Worm (Caenorhabditis elegans) whole organism, young adult: ENCODE measurements around the gene R02D5.8.

ENCODE experiments used
- B0035.1 ChIP-seq: sonication (generic microtip); optimal IDR thresholded peaks from 2 replicates; lab custom pipeline; 2016; ENCODE audit warnings: missing genetic modification characterization, mild to moderate bottlenecking, missing compliant biosample characterization, missing genotype, missing genetic modification reagents
- B0261.1 ChIP-seq: sonication (generic microtip); optimal IDR thresholded peaks from 2 replicates; lab custom pipeline; 2016; ENCODE audit warnings: mild to moderate bottlenecking, missing genetic modification characterization, moderate library complexity, missing compliant biosample characterization
- F10E7.11 ChIP-seq: sonication (generic microtip); optimal IDR thresholded peaks from 2 replicates; lab custom pipeline; 2017; ENCODE audit warnings: mild to moderate bottlenecking, missing genetic modification characterization, moderate library complexity, missing compliant biosample characterization
- F23B12.7 ChIP-seq: sonication (generic microtip); optimal IDR thresholded peaks from 2 replicates; lab custom pipeline; 2017; ENCODE audit warnings: missing genetic modification characterization, mild to moderate bottlenecking, missing compliant biosample characterization, antibody characterized with exemption, moderate library complexity; ENCODE audit not compliant: insufficient read depth
- K12H6.12 ChIP-seq: fragments of 200-800 bp; sonication (Bioruptor generic); optimal IDR thresholded peaks from 2 replicates; lab custom pipeline; 2018; ENCODE audit warnings: mild to moderate bottlenecking, missing genetic modification characterization, missing compliant biosample characterization
- T07F8.4 ChIP-seq: sonication (generic microtip); optimal IDR thresholded peaks from 2 replicates; lab custom pipeline; 2016; ENCODE audit warnings: mild to moderate bottlenecking, missing genetic modification characterization, moderate library complexity, missing compliant biosample characterization
- T26A5.8 ChIP-seq: sonication (generic microtip); optimal IDR thresholded peaks from 2 replicates; lab custom pipeline; 2016; ENCODE audit warnings: missing genetic modification characterization, missing compliant biosample characterization
- Y53G8AR.9 ChIP-seq: fragments of 200-800 bp; sonication (Bioruptor generic); conservative IDR thresholded peaks from 2 replicates; pipeline ENCODE4 v1.3.6; 2022; ENCODE audit warnings: missing genetic modification reagents, missing genetic modification characterization, missing compliant biosample characterization
- ama-1 ChIP-seq, 3 experiments: fragments of 150-350 bp in 1 of 3; sonication (generic microtip) in 2 of 3; optimal IDR thresholded peaks; 2 replicates each; lab custom pipeline; 2014 to 2018; ENCODE audit warnings: missing biosample characterization in 2 of 3, missing genetic modification characterization in 2 of 3, missing genetic modification reagents in 2 of 3
- athp-1 ChIP-seq: sonication (generic microtip); optimal IDR thresholded peaks from 2 replicates; lab custom pipeline; 2017; ENCODE audit warnings: mild to moderate bottlenecking, missing genetic modification characterization, missing compliant biosample characterization
- attf-6 ChIP-seq: fragments of 200-800 bp; sonication (Bioruptor generic); IDR thresholded peaks from 2 replicates; pipeline ENCODE4 v1.3.6; 2022; ENCODE audit warnings: missing genetic modification reagents, missing genetic modification characterization, missing compliant biosample characterization
- ceh-27 ChIP-seq: fragments of 200-800 bp; sonication (Bioruptor generic); optimal IDR thresholded peaks from 2 replicates; lab custom pipeline; 2018; ENCODE audit warnings: mild to moderate bottlenecking, missing genetic modification characterization, moderate library complexity, missing compliant biosample characterization
- die-1 ChIP-seq: sonication (generic microtip); optimal IDR thresholded peaks from 2 replicates; lab custom pipeline; 2016; ENCODE audit warnings: missing genotype, mild to moderate bottlenecking, missing genetic modification characterization, missing compliant biosample characterization
- efl-1 ChIP-seq: fragments of 150-350 bp; optimal IDR thresholded peaks from 2 replicates; lab custom pipeline; 2014; ENCODE audit warnings: missing biosample characterization, missing genetic modification reagents, missing genetic modification characterization
- egl-18 ChIP-seq: fragments of 200-800 bp; sonication (Bioruptor generic); IDR thresholded peaks from 2 replicates; pipeline ENCODE4 v1.3.6; 2022; ENCODE audit warnings: missing genetic modification reagents, missing genetic modification characterization, missing compliant biosample characterization
- egrh-3 ChIP-seq: fragments of 200-800 bp; sonication (Bioruptor generic); IDR thresholded peaks from 2 replicates; pipeline ENCODE4 v1.3.6; 2022; ENCODE audit warnings: missing genetic modification reagents, missing genetic modification characterization, missing compliant biosample characterization
- ekl-4 ChIP-seq: fragments of 200-800 bp; sonication (Bioruptor generic); IDR thresholded peaks from 2 replicates; pipeline ENCODE4 v1.3.6; 2022; ENCODE audit warnings: missing genetic modification reagents, missing genetic modification characterization, missing compliant biosample characterization
- ets-4 ChIP-seq: fragments of 200-800 bp; sonication (Bioruptor generic); optimal IDR thresholded peaks from 2 replicates; lab custom pipeline; 2018; ENCODE audit warnings: mild to moderate bottlenecking, missing genetic modification characterization, missing compliant biosample characterization
- hlh-26 ChIP-seq: fragments of 200-800 bp; sonication (Bioruptor generic); conservative IDR thresholded peaks from 2 replicates; pipeline ENCODE4 v1.3.6; 2022; ENCODE audit warnings: missing genetic modification reagents, missing genetic modification characterization, missing compliant biosample characterization
- hsf-1 ChIP-seq: fragments of 200-800 bp; sonication (Bioruptor generic); IDR thresholded peaks from 2 replicates; pipeline ENCODE4 v1.3.6; 2022; ENCODE audit warnings: missing genetic modification reagents, missing genetic modification characterization, missing compliant biosample characterization
- lag-1 ChIP-seq: fragments of 200-800 bp; sonication (Bioruptor generic); IDR thresholded peaks from 2 replicates; pipeline ENCODE4 v1.3.6; 2022; ENCODE audit warnings: missing genetic modification reagents, missing genetic modification characterization, missing compliant biosample characterization
- let-607 ChIP-seq, 2 experiments: fragments of 200-800 bp in 1 of 2; sonication (Bioruptor generic) in 1 of 2; sonication (generic microtip) in 1 of 2; optimal IDR thresholded peaks; 2 replicates each; lab custom pipeline; 2016 to 2018; ENCODE audit warnings: mild to moderate bottlenecking in 2 of 2, missing compliant biosample characterization in 2 of 2, missing genetic modification characterization in 2 of 2, moderate library complexity in 2 of 2, missing genotype in 1 of 2
- lin-26 ChIP-seq: fragments of 200-800 bp; sonication (Bioruptor generic); IDR thresholded peaks from 2 replicates; pipeline ENCODE4 v1.3.6; 2022; ENCODE audit warnings: missing genetic modification reagents, missing genetic modification characterization, missing compliant biosample characterization
- lin-35 ChIP-seq, 3 experiments: fragments of 150-350 bp in 2 of 3; sonication (generic microtip) in 1 of 3; optimal IDR thresholded peaks; 2 replicates each; lab custom pipeline; 2014 to 2018; ENCODE audit warnings: missing biosample characterization in 3 of 3, missing genetic modification characterization in 3 of 3, missing genetic modification reagents in 3 of 3
- madf-10 ChIP-seq: sonication (generic microtip); optimal IDR thresholded peaks from 2 replicates; lab custom pipeline; 2016; ENCODE audit warnings: mild to moderate bottlenecking, missing genetic modification characterization, missing compliant biosample characterization
- mcd-1 ChIP-seq: fragments of 200-800 bp; sonication (Bioruptor generic); IDR thresholded peaks from 2 replicates; pipeline ENCODE4 v1.3.6; 2022; ENCODE audit warnings: missing genetic modification reagents, missing genetic modification characterization, missing compliant biosample characterization
- mxl-1 ChIP-seq: sonication (generic microtip); optimal IDR thresholded peaks from 2 replicates; lab custom pipeline; 2016; ENCODE audit warnings: missing genetic modification characterization, missing compliant biosample characterization
- nfya-1 ChIP-seq: sonication (generic microtip); optimal IDR thresholded peaks from 2 replicates; lab custom pipeline; 2017; ENCODE audit warnings: antibody characterized with exemption, missing compliant biosample characterization, missing genetic modification characterization, borderline replicate concordance; ENCODE audit not compliant: insufficient read depth
- nhr-27 ChIP-seq: fragments of 200-800 bp; sonication (Bioruptor generic); optimal IDR thresholded peaks from 2 replicates; lab custom pipeline; 2018; ENCODE audit warnings: mild to moderate bottlenecking, missing genetic modification characterization, moderate library complexity, missing compliant biosample characterization
- pbrm-1 ChIP-seq: fragments of 200-800 bp; sonication (Bioruptor generic); IDR thresholded peaks from 2 replicates; pipeline ENCODE4 v1.3.6; 2022; ENCODE audit warnings: missing genetic modification reagents, missing genetic modification characterization, missing compliant biosample characterization
- pha-4 ChIP-seq: fragments of 150-350 bp; sonication (generic microtip); optimal IDR thresholded peaks from 2 replicates; lab custom pipeline; 2014; ENCODE audit warnings: missing biosample characterization, missing genetic modification reagents, missing genetic modification characterization
- rcor-1 ChIP-seq: fragments of 200-800 bp; sonication (Bioruptor generic); IDR thresholded peaks from 2 replicates; pipeline ENCODE4 v1.3.6; 2022; ENCODE audit warnings: missing genetic modification reagents, missing genetic modification characterization, missing compliant biosample characterization
- snpc-1.3 ChIP-seq: sonication (generic microtip); optimal IDR thresholded peaks from 2 replicates; lab custom pipeline; 2017; ENCODE audit warnings: missing genetic modification characterization, mild to moderate bottlenecking, missing compliant biosample characterization, antibody characterized with exemption, moderate library complexity, missing genotype, missing genetic modification reagents; ENCODE audit not compliant: insufficient read depth
- snpc-4 ChIP-seq, 5 experiments: fragments of 150-350 bp in 1 of 5; sonication (generic microtip) in 4 of 5; optimal IDR thresholded peaks; 2 replicates each; lab custom pipeline; 2014 to 2018; ENCODE audit warnings: missing genetic modification characterization in 5 of 5, missing biosample characterization in 3 of 5, antibody characterized with exemption in 2 of 5, mild to moderate bottlenecking in 2 of 5, missing compliant biosample characterization in 2 of 5, missing genotype in 2 of 5, moderate library complexity in 2 of 5, missing genetic modification reagents in 1 of 5
- sptf-2 ChIP-seq: fragments of 200-800 bp; sonication (Bioruptor generic); optimal IDR thresholded peaks from 2 replicates; lab custom pipeline; 2018; ENCODE audit warnings: mild to moderate bottlenecking, missing genetic modification characterization, missing compliant biosample characterization
- tbp1 ChIP-seq: fragments of 200-800 bp; sonication (Bioruptor generic); optimal IDR thresholded peaks from 2 replicates; lab custom pipeline; 2018; ENCODE audit warnings: mild to moderate bottlenecking, missing genetic modification characterization, missing compliant biosample characterization
- tbx-9 ChIP-seq: sonication (generic microtip); optimal IDR thresholded peaks from 2 replicates; lab custom pipeline; 2016; ENCODE audit warnings: borderline replicate concordance, missing genetic modification characterization, inconsistent platforms, missing compliant biosample characterization
- zfh-2 ChIP-seq: fragments of 200-800 bp; sonication (Bioruptor generic); conservative IDR thresholded peaks from 2 replicates; pipeline ENCODE4 v1.3.6; 2022; ENCODE audit warnings: missing genetic modification reagents, missing genetic modification characterization, missing compliant biosample characterization
- ztf-18 ChIP-seq: sonication (generic microtip); optimal IDR thresholded peaks from 2 replicates; lab custom pipeline; 2016; ENCODE audit warnings: missing genotype, mild to moderate bottlenecking, missing genetic modification characterization, missing compliant biosample characterization
- ztf-22 ChIP-seq: fragments of 200-800 bp; sonication (Bioruptor generic); optimal IDR thresholded peaks from 2 replicates; lab custom pipeline; 2018; ENCODE audit warnings: mild to moderate bottlenecking, missing genetic modification characterization, moderate library complexity, missing compliant biosample characterization
- ztf-25 ChIP-seq: fragments of 200-800 bp; sonication (Bioruptor generic); IDR thresholded peaks from 2 replicates; pipeline ENCODE4 v1.3.6; 2022; ENCODE audit warnings: missing genetic modification reagents, missing genetic modification characterization, missing compliant biosample characterization
- ztf-26 ChIP-seq: sonication (generic microtip); optimal IDR thresholded peaks from 2 replicates; lab custom pipeline; 2017; ENCODE audit warnings: missing genetic modification characterization, missing compliant biosample characterization
- ztf-28 ChIP-seq: fragments of 200-800 bp; sonication (Bioruptor generic); IDR thresholded peaks from 2 replicates; pipeline ENCODE4 v1.3.6; 2022; ENCODE audit warnings: missing genetic modification reagents, missing genetic modification characterization, missing compliant biosample characterization
- ztf-6 ChIP-seq: fragments of 200-800 bp; sonication (Bioruptor generic); IDR thresholded peaks from 2 replicates; pipeline ENCODE4 v1.3.6; 2022; ENCODE audit warnings: missing genetic modification reagents, missing genetic modification characterization, missing compliant biosample characterization

The R02D5.8 gene

ce11 chrV:14521000-14521399, 1.8 kb upstream of the R02D5.8 start, which contains the start of gene C53A5.17:
Gene C53A5.17, minus strand, starts transcription at chrV:14521100.
- TF ChIP-seq F23B12.7 (tag; lab: Kevin White, UChicago) = no peak
- TF ChIP-seq ztf-18 = no peak
- no peak for TF ChIP-seq mxl-1 (tag; lab: Kevin White, UChicago)
- TF ChIP-seq ztf-22 (GFP tag; lab: Kevin White, UChicago) = no peak
- no peak for TF ChIP-seq ceh-27
- TF ChIP-seq ztf-6 (GFP tag; lab: Robert Waterston, UW) = no peak
- no peak for TF ChIP-seq attf-6 (GFP tag; lab: Robert Waterston, UW)
- no peak for TF ChIP-seq pha-4 (tag; lab: Kevin White, UChicago)
- no peak for TF ChIP-seq madf-10 (tag; lab: Kevin White, UChicago)
- no peak for TF ChIP-seq B0261.1 (tag; lab: Kevin White, UChicago)
- TF ChIP-seq B0035.1 = no peak
- TF ChIP-seq let-607 (tag; optimal IDR thresholded peaks at IDR 0.05; lab: Kevin White, UChicago) = no peak
- no peak for TF ChIP-seq ztf-25 (GFP tag; lab: Robert Waterston, UW)
- TF ChIP-seq sptf-2 = no peak
- no peak for TF ChIP-seq egrh-3 (GFP tag; lab: Robert Waterston, UW)
- TF ChIP-seq ama-1 (optimal IDR thresholded peaks at IDR 0.05; lab: Kevin White, UChicago) = no peak
- TF ChIP-seq ama-1 (GFP tag; optimal IDR thresholded peaks at IDR 0.05; lab: Kevin White, UChicago) = no peak
- no peak for TF ChIP-seq ets-4 (GFP tag; lab: Kevin White, UChicago)
- TF ChIP-seq hsf-1 = no peak
- TF ChIP-seq Y53G8AR.9 (GFP tag; lab: Robert Waterston, UW) = no peak
- no peak for TF ChIP-seq snpc-4 (GFP tag; optimal IDR thresholded peaks at IDR 0.05; lab: Kevin White, UChicago)
- TF ChIP-seq snpc-4 (tag; optimal IDR thresholded peaks at IDR 0.05; lab: Kevin White, UChicago) = no peak

- TF ChIP-seq ztf-28 (GFP tag; lab: Robert Waterston, UW) (no peak), egrh-3 (GFP tag; lab: Robert Waterston, UW) (no peak), B0261.1 (tag; lab: Kevin White, UChicago) (no peak), nhr-27 (tag; lab: Kevin White, UChicago) (no peak), tbx-9 (tag; lab: Kevin White, UChicago) (no peak), hlh-26 (GFP tag; lab: Robert Waterston, UW) (no peak), nfya-1 (tag; lab: Kevin White, UChicago) (no peak), zfh-2 (GFP tag; lab: Robert Waterston, UW) (no peak), ztf-6 (GFP tag; lab: Robert Waterston, UW) (no peak), die-1 (no peak), mcd-1 (GFP tag; lab: Robert Waterston, UW) (no peak), athp-1 (no peak), ztf-26 (tag; lab: Kevin White, UChicago) (no peak), K12H6.12 (no peak)
- TF ChIP-seq, all 124 proteins: peak for 0
Measured at ce11 chrV:14518010-14518409, 1.2 kb downstream of the R02D5.8 start, which contains the start of gene R02D5.6. Gene R02D5.6, minus strand, starts transcription at chrV:14518110.

ce11 chrV:14510746-14511145, 8.4 kb downstream of the R02D5.8 start, which contains the start of gene R02D5.9:
Gene R02D5.9, minus strand, starts transcription at chrV:14511123.
- TF ChIP-seq pbrm-1 = no peak
- no peak for TF ChIP-seq ama-1 (optimal IDR thresholded peaks at IDR 0.05; lab: Kevin White, UChicago)
- TF ChIP-seq ama-1 (GFP tag; optimal IDR thresholded peaks at IDR 0.05; lab: Kevin White, UChicago) = no peak
- no peak for TF ChIP-seq efl-1 (GFP tag; lab: Kevin White, UChicago)
- no peak for TF ChIP-seq snpc-1.3 (tag; lab: Kevin White, UChicago)
- no peak for TF ChIP-seq F10E7.11 (tag; lab: Kevin White, UChicago)
- no peak for TF ChIP-seq hlh-26 (GFP tag; lab: Robert Waterston, UW)
- no peak for TF ChIP-seq lin-26
- no peak for TF ChIP-seq ekl-4
- no peak for TF ChIP-seq lin-35 (GFP tag; optimal IDR thresholded peaks at IDR 0.05; lab: Kevin White, UChicago)
- no peak for TF ChIP-seq T26A5.8 (tag; lab: Kevin White, UChicago)
- no peak for TF ChIP-seq rcor-1 (GFP tag; lab: Robert Waterston, UW)
- TF ChIP-seq tbp1 (GFP tag; lab: Kevin White, UChicago) = no peak
- no peak for TF ChIP-seq egl-18 (GFP tag; lab: Robert Waterston, UW)
- no peak for TF ChIP-seq lag-1 (GFP tag; lab: Robert Waterston, UW)
- no peak for TF ChIP-seq snpc-4 (GFP tag; optimal IDR thresholded peaks at IDR 0.05; lab: Kevin White, UChicago)
- no peak for TF ChIP-seq snpc-4 (tag; optimal IDR thresholded peaks at IDR 0.05; lab: Kevin White, UChicago)
- no peak for TF ChIP-seq T07F8.4 (tag; lab: Kevin White, UChicago)
- TF ChIP-seq, all 124 proteins: peak for 0
